Fruit fly (Drosophila melanogaster): Measurements from ENCODE around the gene CG6788.

The CG6788 gene

dm6 chrX:17887877-17888276 lies at the start of gene CG6788:
Gene CG6788, plus strand, starts transcription at chrX:17888177.
- TF ChIP-seq CG11617 (GFP tag; optimal IDR thresholded peaks at IDR 0.05): no peak
- no peak for TF ChIP-seq CG7101 (tag; optimal IDR thresholded peaks at IDR 0.05)
- no peak for TF ChIP-seq Clk (GFP tag; optimal IDR thresholded peaks at IDR 0.05)
- no peak for TF ChIP-seq CG33017 (tag; optimal IDR thresholded peaks at IDR 0.05)
- TF ChIP-seq bab1 (GFP tag; optimal IDR thresholded peaks at IDR 0.05): no peak
- no peak for TF ChIP-seq Mnt (GFP tag; optimal IDR thresholded peaks at IDR 0.05)
- TF ChIP-seq CG7045 (GFP tag; optimal IDR thresholded peaks at IDR 0.05): no peak
- TF ChIP-seq cnc (optimal IDR thresholded peaks at IDR 0.05): no peak

dm6 chrX:17841923-17842322 lies 46.1 kb upstream of the CG6788 start, which contains the start of gene Taf9:
Gene Taf9, plus strand, starts transcription at chrX:17842161.
- peak; percentile 23 for TF ChIP-seq Mnt (GFP tag; optimal IDR thresholded peaks at IDR 0.05)
- TF ChIP-seq Clk (GFP tag; optimal IDR thresholded peaks at IDR 0.05): no peak
- TF ChIP-seq cic (GFP tag; optimal IDR thresholded peaks at IDR 0.05): peak; percentile 25
- TF ChIP-seq CG7101 (tag; optimal IDR thresholded peaks at IDR 0.05): no peak
- TF ChIP-seq cnc (optimal IDR thresholded peaks at IDR 0.05): no peak
- TF ChIP-seq tj (GFP tag; optimal IDR thresholded peaks at IDR 0.05): no peak
- peak; percentile 69 for TF ChIP-seq bab1 (GFP tag; optimal IDR thresholded peaks at IDR 0.05)
- peak; percentile 26 for TF ChIP-seq Crg-1 (GFP tag; optimal IDR thresholded peaks at IDR 0.05)
- no peak for TF ChIP-seq CG12768 (GFP tag; optimal IDR thresholded peaks at IDR 0.05)
- TF ChIP-seq CG11617 (GFP tag; optimal IDR thresholded peaks at IDR 0.05): no peak
- TF ChIP-seq ovo (GFP tag; optimal IDR thresholded peaks at IDR 0.05): no peak
- TF ChIP-seq CG7045 (GFP tag; optimal IDR thresholded peaks at IDR 0.05): no peak
- peak; percentile 36 for TF ChIP-seq CG14711 (tag; optimal IDR thresholded peaks at IDR 0.05)
- TF ChIP-seq Hr96 (GFP tag; optimal IDR thresholded peaks at IDR 0.05): no peak
- TF ChIP-seq CG1620 (GFP tag; optimal IDR thresholded peaks at IDR 0.05): peak; percentile 47
- TF ChIP-seq CG33017 (tag; optimal IDR thresholded peaks at IDR 0.05): no peak
- no peak for TF ChIP-seq CG5204 (GFP tag; optimal IDR thresholded peaks at IDR 0.05)
- no peak for TF ChIP-seq kay (GFP tag; ENCODE audit: borderline replicate concordance)
- peak; percentile 7 for TF ChIP-seq pad (GFP tag; optimal IDR thresholded peaks at IDR 0.05)
- TF ChIP-seq toe (GFP tag; optimal IDR thresholded peaks at IDR 0.05): no peak

- TF ChIP-seq bab1 (GFP tag; optimal IDR thresholded peaks at IDR 0.05): peak; percentile 96
- no peak for TF ChIP-seq Hr96 (GFP tag; optimal IDR thresholded peaks at IDR 0.05)
- TF ChIP-seq CG14711 (tag; optimal IDR thresholded peaks at IDR 0.05): peak; percentile 96
- TF ChIP-seq Mnt (GFP tag; optimal IDR thresholded peaks at IDR 0.05): peak; percentile 79
- peak; percentile 73 for TF ChIP-seq ovo (GFP tag; optimal IDR thresholded peaks at IDR 0.05)
- TF ChIP-seq tj (GFP tag; optimal IDR thresholded peaks at IDR 0.05): peak; percentile 74
- TF ChIP-seq Crg-1 (GFP tag; optimal IDR thresholded peaks at IDR 0.05): peak; percentile 85
- no peak for TF ChIP-seq CG5204 (GFP tag; optimal IDR thresholded peaks at IDR 0.05)
- no peak for TF ChIP-seq kay (GFP tag; ENCODE audit: borderline replicate concordance)
- TF ChIP-seq CG33017 (tag; optimal IDR thresholded peaks at IDR 0.05): peak; percentile 81
- peak; percentile 85 for TF ChIP-seq CG1620 (GFP tag; optimal IDR thresholded peaks at IDR 0.05)
- TF ChIP-seq Clk (GFP tag; optimal IDR thresholded peaks at IDR 0.05): peak; percentile 69
- peak; percentile 16 for TF ChIP-seq cic (GFP tag; optimal IDR thresholded peaks at IDR 0.05)
- TF ChIP-seq CG12768 (GFP tag; optimal IDR thresholded peaks at IDR 0.05): peak; percentile 85
- peak; percentile 85 for TF ChIP-seq pad (GFP tag; optimal IDR thresholded peaks at IDR 0.05)
- TF ChIP-seq CG7045 (GFP tag; optimal IDR thresholded peaks at IDR 0.05): peak; percentile 85
- peak; percentile 96 for TF ChIP-seq CG7101 (tag; optimal IDR thresholded peaks at IDR 0.05)
- no peak for TF ChIP-seq cnc (optimal IDR thresholded peaks at IDR 0.05)
- TF ChIP-seq CG11617 (GFP tag; optimal IDR thresholded peaks at IDR 0.05): peak; percentile 92
- TF ChIP-seq toe (GFP tag; optimal IDR thresholded peaks at IDR 0.05): peak; percentile 74
These were observed 43.4 kb upstream of the CG6788 start, which contains the start of the genes CG8142 and Ucp4A for dm6 chrX:17844623-17845022. Gene CG8142, minus strand, starts transcription at chrX:17844704. Gene Ucp4A, plus strand, starts transcription at chrX:17844949.

- TF ChIP-seq Crg-1 (GFP tag; optimal IDR thresholded peaks at IDR 0.05) (no peak), cic (GFP tag; optimal IDR thresholded peaks at IDR 0.05) (peak; percentile 19)
These were observed 42.1 kb upstream of the CG6788 start for dm6 chrX:17845820-17846379.

dm6 chrX:17850179-17850578 lies 37.8 kb upstream of the CG6788 start, which contains the start of the genes CG15814 and Spt7:
Gene CG15814, minus strand, starts transcription at chrX:17850342.
Gene Spt7, plus strand, starts transcription at chrX:17850460.
- no peak for TF ChIP-seq CG7045 (GFP tag; optimal IDR thresholded peaks at IDR 0.05)
- TF ChIP-seq bab1 (GFP tag; optimal IDR thresholded peaks at IDR 0.05): peak; percentile 69
- peak; percentile 34 for TF ChIP-seq CG1620 (GFP tag; optimal IDR thresholded peaks at IDR 0.05)
- no peak for TF ChIP-seq Hr96 (GFP tag; optimal IDR thresholded peaks at IDR 0.05)
- TF ChIP-seq CG11617 (GFP tag; optimal IDR thresholded peaks at IDR 0.05): peak; percentile 65
- no peak for TF ChIP-seq kay (GFP tag; ENCODE audit: borderline replicate concordance)
- TF ChIP-seq CG7101 (tag; optimal IDR thresholded peaks at IDR 0.05): peak; percentile 43
- peak; percentile 8 for TF ChIP-seq CG14711 (tag; optimal IDR thresholded peaks at IDR 0.05)
- peak; percentile 69 for TF ChIP-seq Crg-1 (GFP tag; optimal IDR thresholded peaks at IDR 0.05)
- no peak for TF ChIP-seq CG5204 (GFP tag; optimal IDR thresholded peaks at IDR 0.05)
- TF ChIP-seq Mnt (GFP tag; optimal IDR thresholded peaks at IDR 0.05): peak; percentile 81
- TF ChIP-seq cic (GFP tag; optimal IDR thresholded peaks at IDR 0.05): peak; percentile 40
- TF ChIP-seq ovo (GFP tag; optimal IDR thresholded peaks at IDR 0.05): peak; percentile 72
- TF ChIP-seq pad (GFP tag; optimal IDR thresholded peaks at IDR 0.05): peak; percentile 51
- peak; percentile 61 for TF ChIP-seq tj (GFP tag; optimal IDR thresholded peaks at IDR 0.05)
- peak in 1 of 2 experiments; percentile 16 for TF ChIP-seq cnc (optimal IDR thresholded peaks at IDR 0.05)
- no peak for TF ChIP-seq CG33017 (tag; optimal IDR thresholded peaks at IDR 0.05)
- TF ChIP-seq toe (GFP tag; optimal IDR thresholded peaks at IDR 0.05): no peak
- TF ChIP-seq Clk (GFP tag; optimal IDR thresholded peaks at IDR 0.05): no peak
- TF ChIP-seq CG12768 (GFP tag; optimal IDR thresholded peaks at IDR 0.05): no peak

DNA sequence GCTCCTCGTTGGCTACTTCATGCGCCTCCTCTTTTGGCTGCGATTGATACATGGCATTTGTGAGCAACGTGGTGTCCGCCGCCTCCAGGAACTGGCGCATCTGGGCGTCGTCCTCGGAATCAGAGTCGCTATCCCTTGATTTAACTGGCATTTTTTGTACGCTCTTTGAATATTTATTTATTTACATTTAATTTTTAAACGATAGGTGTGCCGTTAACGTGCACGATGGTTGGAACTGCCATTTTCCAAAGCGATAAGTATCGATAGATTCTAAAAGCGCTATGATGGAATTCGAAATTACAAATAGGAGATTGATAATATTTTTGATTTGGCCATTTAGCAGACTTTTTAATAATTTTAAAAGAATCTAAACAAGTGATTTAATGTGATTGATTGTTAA lies 35.5 kb upstream of the CG6788 start, which contains the start of gene CG32554:
TSS of gene CG32554 (minus strand) at position 229 of the 400 bp plus-strand sequence.
- peak; percentile 6 for TF ChIP-seq bab1 (GFP tag; optimal IDR thresholded peaks at IDR 0.05)
- TF ChIP-seq CG7101 (tag; optimal IDR thresholded peaks at IDR 0.05): no peak

Measured in whole organism, adult.